Worm (Caenorhabditis elegans) whole organism, L3 larva: ENCODE measurements around the gene gldi-5.

Source experiments
- ZK546.5 ChIP-seq: sonication (generic microtip); optimal IDR thresholded peaks from 2 replicates; lab custom pipeline; 2017; ENCODE audit warnings: missing biosample characterization, missing genetic modification characterization
- aly-2 ChIP-seq: fragments of 150-350 bp; optimal IDR thresholded peaks from 2 replicates; lab custom pipeline; 2014; ENCODE audit warnings: missing biosample characterization, missing genetic modification characterization
- ama-1 ChIP-seq: fragments of 150-350 bp; optimal IDR thresholded peaks from 2 replicates; lab custom pipeline; 2018
- ceh-28 ChIP-seq: fragments of 150-350 bp; optimal IDR thresholded peaks from 2 replicates; lab custom pipeline; 2014; ENCODE audit warnings: missing biosample characterization, missing genetic modification reagents, missing genetic modification characterization
- ceh-82 ChIP-seq: fragments of 150-350 bp; optimal IDR thresholded peaks from 2 replicates; lab custom pipeline; 2014; ENCODE audit warnings: missing biosample characterization, missing genetic modification characterization
- ceh-9 ChIP-seq: sonication (generic microtip); optimal IDR thresholded peaks from 2 replicates; lab custom pipeline; 2018; ENCODE audit warnings: missing biosample characterization, missing genetic modification characterization
- daf-12 ChIP-seq: fragments of 150-350 bp; optimal IDR thresholded peaks from 2 replicates; lab custom pipeline; 2014; ENCODE audit warnings: missing biosample characterization, missing genetic modification reagents, missing genetic modification characterization
- egl-27 ChIP-seq: sonication (generic microtip); optimal IDR thresholded peaks from 4 replicates; lab custom pipeline; 2017; ENCODE audit warnings: missing biosample characterization, missing genetic modification reagents, missing genetic modification characterization
- egl-5 ChIP-seq: fragments of 150-350 bp; optimal IDR thresholded peaks from 2 replicates; lab custom pipeline; 2017; ENCODE audit warnings: missing biosample characterization, missing genetic modification reagents, missing genetic modification characterization, inconsistent platforms
- elt-2 ChIP-seq: sonication (generic microtip); optimal IDR thresholded peaks from 2 replicates; lab custom pipeline; 2016; ENCODE audit warnings: missing genetic modification reagents, mild to moderate bottlenecking, missing genetic modification characterization, missing compliant biosample characterization
- fkh-2 ChIP-seq: fragments of 150-350 bp; optimal IDR thresholded peaks from 2 replicates; lab custom pipeline; 2014; ENCODE audit warnings: missing biosample characterization, missing genetic modification reagents, missing genetic modification characterization
- fos-1 ChIP-seq: fragments of 150-350 bp; optimal IDR thresholded peaks from 2 replicates; lab custom pipeline; 2014; ENCODE audit warnings: missing biosample characterization, missing genetic modification characterization
- hmg-11 ChIP-seq: sonication (generic microtip); optimal IDR thresholded peaks from 2 replicates; lab custom pipeline; 2016; ENCODE audit warnings: missing genetic modification characterization, missing compliant biosample characterization
- jun-1 ChIP-seq: fragments of 150-350 bp; optimal IDR thresholded peaks from 2 replicates; lab custom pipeline; 2014; ENCODE audit warnings: missing biosample characterization, missing genetic modification reagents, missing genetic modification characterization
- lin-15B ChIP-seq: fragments of 150-350 bp; optimal IDR thresholded peaks from 2 replicates; lab custom pipeline; 2014; ENCODE audit warnings: missing biosample characterization, missing genetic modification characterization
- lin-39 ChIP-seq: fragments of 150-350 bp; optimal IDR thresholded peaks from 2 replicates; lab custom pipeline; 2018; ENCODE audit warnings: missing biosample characterization, missing genetic modification reagents, missing genetic modification characterization
- lsy-12 ChIP-seq: sonication (generic microtip); optimal IDR thresholded peaks from 2 replicates; lab custom pipeline; 2016; ENCODE audit warnings: mild to moderate bottlenecking, missing genetic modification characterization, missing compliant biosample characterization
- mdl-1 ChIP-seq: fragments of 150-350 bp; optimal IDR thresholded peaks from 2 replicates; lab custom pipeline; 2014; ENCODE audit warnings: missing biosample characterization, missing genetic modification characterization
- mml-1 ChIP-seq: fragments of 150-350 bp; sonication (generic microtip); optimal IDR thresholded peaks from 3 replicates; lab custom pipeline; 2014; ENCODE audit warnings: missing biosample characterization, missing genetic modification characterization
- nfya-1 ChIP-seq: sonication (generic microtip); optimal IDR thresholded peaks from 2 replicates; lab custom pipeline; 2017; ENCODE audit warnings: missing genetic modification characterization, mild to moderate bottlenecking, missing compliant biosample characterization, antibody characterized with exemption, moderate library complexity; ENCODE audit not compliant: insufficient read depth
- nhr-11 ChIP-seq: fragments of 150-350 bp; optimal IDR thresholded peaks from 2 replicates; lab custom pipeline; 2014; ENCODE audit warnings: missing biosample characterization, missing genetic modification characterization
- nhr-12 ChIP-seq: fragments of 150-350 bp; optimal IDR thresholded peaks from 2 replicates; lab custom pipeline; 2014; ENCODE audit warnings: missing biosample characterization, missing genetic modification characterization
- nhr-23 ChIP-seq: fragments of 150-350 bp; optimal IDR thresholded peaks from 2 replicates; lab custom pipeline; 2014; ENCODE audit warnings: missing biosample characterization, missing genetic modification reagents, missing genetic modification characterization
- nhr-25 ChIP-seq: sonication (generic microtip); optimal IDR thresholded peaks from 2 replicates; lab custom pipeline; 2017; ENCODE audit warnings: missing biosample characterization, missing genetic modification characterization
- nhr-43 ChIP-seq: sonication (generic microtip); optimal IDR thresholded peaks from 2 replicates; lab custom pipeline; 2016; ENCODE audit warnings: mild to moderate bottlenecking, missing genetic modification characterization, missing compliant biosample characterization; ENCODE audit not compliant: poor library complexity, severe bottlenecking
- nhr-76 ChIP-seq: fragments of 150-350 bp; sonication (generic microtip); optimal IDR thresholded peaks from 5 replicates; lab custom pipeline; 2014; ENCODE audit warnings: missing biosample characterization, missing genetic modification characterization
- nhr-77 ChIP-seq: fragments of 150-350 bp; optimal IDR thresholded peaks from 2 replicates; lab custom pipeline; 2014; ENCODE audit warnings: missing biosample characterization, missing genetic modification characterization
- pha-4 ChIP-seq: fragments of 150-350 bp; optimal IDR thresholded peaks from 2 replicates; lab custom pipeline; 2014; ENCODE audit warnings: missing biosample characterization, missing genetic modification reagents, missing genetic modification characterization
- sea-2 ChIP-seq: fragments of 150-350 bp; sonication (generic microtip); optimal IDR thresholded peaks from 4 replicates; lab custom pipeline; 2014; ENCODE audit warnings: missing biosample characterization, missing genetic modification reagents, missing genetic modification characterization
- skn-1 ChIP-seq: fragments of 150-350 bp; optimal IDR thresholded peaks from 2 replicates; lab custom pipeline; 2014; ENCODE audit warnings: missing biosample characterization, missing genetic modification characterization
- tbx-2 ChIP-seq: sonication (generic microtip); optimal IDR thresholded peaks from 2 replicates; lab custom pipeline; 2016; ENCODE audit warnings: mild to moderate bottlenecking, missing genetic modification characterization, missing compliant biosample characterization
- unc-39 ChIP-seq: sonication (generic microtip); optimal IDR thresholded peaks from 4 replicates; lab custom pipeline; 2017; ENCODE audit warnings: missing biosample characterization, missing genetic modification characterization
- zag-1 ChIP-seq: fragments of 150-350 bp; optimal IDR thresholded peaks from 2 replicates; lab custom pipeline; 2014; ENCODE audit warnings: missing biosample characterization, missing genetic modification characterization
- ztf-11 ChIP-seq: fragments of 150-350 bp; optimal IDR thresholded peaks from 2 replicates; lab custom pipeline; 2014; ENCODE audit warnings: missing biosample characterization, missing genetic modification characterization
- ztf-4 ChIP-seq: fragments of 150-350 bp; optimal IDR thresholded peaks from 2 replicates; lab custom pipeline; 2014; ENCODE audit warnings: missing biosample characterization, missing genetic modification characterization

gldi-5 gene

ce11 chrIII:3713163-3713562 is 13.1 kb downstream of the gldi-5 start, which contains the start of gene nrde-1:
Gene nrde-1 (plus strand): TSS chrIII:3713463.
- no peak for TF ChIP-seq aly-2 (tag; lab: Kevin White, UChicago)
- no peak for TF ChIP-seq nhr-25 (tag; lab: Kevin White, UChicago)
- TF ChIP-seq mml-1 (tag; lab: Kevin White, UChicago): no peak
- no peak for TF ChIP-seq lin-15B (tag; lab: Kevin White, UChicago)
- no peak for TF ChIP-seq egl-5 (tag; lab: Kevin White, UChicago)
- no peak for TF ChIP-seq nhr-77 (tag; lab: Kevin White, UChicago)
- no peak for TF ChIP-seq zag-1 (tag; lab: Kevin White, UChicago)
- no peak for TF ChIP-seq nfya-1 (tag; lab: Kevin White, UChicago)
- no peak for TF ChIP-seq egl-27
- TF ChIP-seq fos-1: no peak
- no peak for TF ChIP-seq ZK546.5 (tag; lab: Kevin White, UChicago)
- TF ChIP-seq fkh-2 (tag; lab: Kevin White, UChicago): no peak

ce11 chrIII:3709030-3709429 is 17.3 kb downstream of the gldi-5 start, which contains the start of gene alkb-8:
Gene alkb-8 (plus strand): TSS chrIII:3709330.
- TF ChIP-seq ztf-11 (tag; lab: Kevin White, UChicago): no peak
- no peak for TF ChIP-seq hmg-11
- TF ChIP-seq lin-39 (tag; lab: Kevin White, UChicago): no peak
- TF ChIP-seq ceh-28 (tag; lab: Kevin White, UChicago): no peak
- no peak for TF ChIP-seq ceh-9 (tag; lab: Kevin White, UChicago)
- TF ChIP-seq pha-4 (tag; lab: Kevin White, UChicago): no peak
- TF ChIP-seq mdl-1 (tag; lab: Kevin White, UChicago): no peak
- no peak for TF ChIP-seq lsy-12
- TF ChIP-seq nhr-77 (tag; lab: Kevin White, UChicago): no peak
- no peak for TF ChIP-seq ceh-82 (tag; lab: Kevin White, UChicago)
- TF ChIP-seq elt-2: no peak
- TF ChIP-seq tbx-2 (tag; lab: Kevin White, UChicago): no peak
- TF ChIP-seq fkh-2 (tag; lab: Kevin White, UChicago): no peak
- no peak for TF ChIP-seq unc-39 (tag; lab: Kevin White, UChicago)
- TF ChIP-seq egl-5 (tag; lab: Kevin White, UChicago): no peak
- TF ChIP-seq nhr-11: no peak
- no peak for TF ChIP-seq sea-2 (GFP tag; lab: Kevin White, UChicago)
- TF ChIP-seq nfya-1 (tag; lab: Kevin White, UChicago): no peak
- no peak for TF ChIP-seq nhr-12 (tag; lab: Kevin White, UChicago)
- no peak for TF ChIP-seq aly-2 (tag; lab: Kevin White, UChicago)

- TF ChIP-seq nhr-12 (tag; lab: Kevin White, UChicago): no peak
- TF ChIP-seq ztf-4 (tag; lab: Kevin White, UChicago): no peak
- TF ChIP-seq skn-1 (tag; lab: Kevin White, UChicago): no peak
- no peak for TF ChIP-seq nhr-43 (tag; lab: Kevin White, UChicago)
Observed at ce11 chrIII:3706586-3706985, 19.7 kb downstream of the gldi-5 start, which contains the start of gene dph-1. Gene dph-1 (plus strand): TSS chrIII:3706886.

ce11 chrIII:3704967-3705366 is 21.3 kb downstream of the gldi-5 start, which contains the start of gene wdr-5.1:
Gene wdr-5.1 (plus strand): TSS chrIII:3705285.
- peak; percentile 37 for TF ChIP-seq pha-4 (tag; lab: Kevin White, UChicago)
- peak; percentile 30 for TF ChIP-seq nhr-25 (tag; lab: Kevin White, UChicago)
- TF ChIP-seq ZK546.5 (tag; lab: Kevin White, UChicago): no peak
- no peak for TF ChIP-seq lsy-12
- peak; percentile 52 for TF ChIP-seq nhr-23 (tag; lab: Kevin White, UChicago)
- TF ChIP-seq sea-2 (GFP tag; lab: Kevin White, UChicago): no peak
- no peak for TF ChIP-seq daf-12
- TF ChIP-seq mdl-1 (tag; lab: Kevin White, UChicago): no peak
- peak; percentile 43 for TF ChIP-seq lin-15B (tag; lab: Kevin White, UChicago)
- TF ChIP-seq nhr-43 (tag; lab: Kevin White, UChicago): peak; percentile 48
- no peak for TF ChIP-seq ztf-11 (tag; lab: Kevin White, UChicago)
- TF ChIP-seq nfya-1 (tag; lab: Kevin White, UChicago): peak; percentile 45
- TF ChIP-seq elt-2: no peak
- peak; percentile 64 for TF ChIP-seq ama-1
- TF ChIP-seq jun-1 (tag; lab: Kevin White, UChicago): no peak
- TF ChIP-seq zag-1 (tag; lab: Kevin White, UChicago): no peak
- TF ChIP-seq hmg-11: peak; percentile 46
- no peak for TF ChIP-seq nhr-76 (tag; lab: Kevin White, UChicago)
